Fruit fly (Drosophila melanogaster): ENCODE data around the gene CG5262.

- no peak for TF ChIP-seq woc (GFP tag; optimal IDR thresholded peaks at IDR 0.05)
- no peak for TF ChIP-seq Myc (optimal IDR thresholded peaks at IDR 0.05)
- no peak for TF ChIP-seq OdsH (GFP tag; optimal IDR thresholded peaks at IDR 0.05)
- TF ChIP-seq CrebA (GFP tag; optimal IDR thresholded peaks at IDR 0.05; ENCODE audit: borderline replicate concordance) = no peak
- no peak for TF ChIP-seq lola (GFP tag; optimal IDR thresholded peaks at IDR 0.05)
- TF ChIP-seq GATAd (GFP tag; optimal IDR thresholded peaks at IDR 0.05) = no peak
- no peak for TF ChIP-seq usp (GFP tag; optimal IDR thresholded peaks at IDR 0.05)
These were observed 10.7 kb upstream of the CG5262 start for dm6 chr3L:20440902-20441429.

Data from whole organism, wandering third instar larva.